Worm (Caenorhabditis elegans) whole organism, L4 larva: ENCODE results near the gene F40F8.12.
A peak's percentile ranks its signal among the peaks of the same experiment; 100 is the strongest.

Experiments used
- D1046.2 ChIP-seq: fragments of 200-800 bp; sonication (Bioruptor generic); IDR thresholded peaks from 2 replicates; pipeline ENCODE4 v1.3.6; 2022; ENCODE audit warnings: missing genetic modification characterization, missing compliant biosample characterization
- F10B5.3 ChIP-seq: sonication (generic microtip); optimal IDR thresholded peaks from 2 replicates; lab custom pipeline; 2016; ENCODE audit warnings: mild to moderate bottlenecking, missing genetic modification characterization, missing compliant biosample characterization
- F49E8.2 ChIP-seq: sonication (generic microtip); optimal IDR thresholded peaks from 2 replicates; lab custom pipeline; 2016; ENCODE audit warnings: missing compliant biosample characterization, mild to moderate bottlenecking, missing genetic modification characterization, borderline replicate concordance
- T26A8.4 ChIP-seq: fragments of 200-800 bp; sonication (Bioruptor generic); IDR thresholded peaks from 2 replicates; pipeline ENCODE4 v1.3.6; 2022; ENCODE audit warnings: missing genetic modification characterization, missing compliant biosample characterization
- Y105C5A.15 ChIP-seq: fragments of 200-800 bp; sonication (Bioruptor generic); IDR thresholded peaks from 2 replicates; pipeline ENCODE4 v1.3.6; 2022; ENCODE audit warnings: missing genetic modification characterization, missing compliant biosample characterization
- Y48G9A.11 ChIP-seq: fragments of 200-800 bp; sonication (Bioruptor generic); IDR thresholded peaks from 2 replicates; pipeline ENCODE4 v1.3.6; 2022; ENCODE audit warnings: missing genetic modification reagents, missing genetic modification characterization, missing compliant biosample characterization
- Y5F2A.4 ChIP-seq: fragments of 200-800 bp; sonication (Bioruptor generic); optimal IDR thresholded peaks from 2 replicates; lab custom pipeline; 2018; ENCODE audit warnings: mild to moderate bottlenecking, missing genetic modification characterization, missing compliant biosample characterization
- Y75B8A.6 ChIP-seq: fragments of 200-800 bp; sonication (Bioruptor generic); IDR thresholded peaks from 2 replicates; pipeline ENCODE4 v1.3.6; 2022; ENCODE audit warnings: missing genetic modification reagents, missing genetic modification characterization, missing compliant biosample characterization
- ZK546.5 ChIP-seq, 2 experiments: sonication (generic microtip); optimal IDR thresholded peaks; 2 replicates each; lab custom pipeline; 2017; ENCODE audit warnings: missing biosample characterization in 2 of 2, missing genetic modification characterization in 2 of 2
- aha-1 ChIP-seq: fragments of 150-350 bp; peaks from one replicate; lab custom pipeline; 2014; ENCODE audit warnings: missing biosample characterization, missing genetic modification characterization
- aly-2 ChIP-seq: sonication (generic microtip); optimal IDR thresholded peaks from 2 replicates; lab custom pipeline; 2018; ENCODE audit warnings: missing biosample characterization, missing genetic modification characterization
- ama-1 ChIP-seq: fragments of 150-350 bp; optimal IDR thresholded peaks from 2 replicates; lab custom pipeline; 2014; ENCODE audit warnings: inconsistent platforms, mixed read lengths
- arid-1 ChIP-seq: fragments of 200-800 bp; sonication (Bioruptor generic); conservative IDR thresholded peaks from 2 replicates; pipeline ENCODE4 v1.3.6; 2022; ENCODE audit warnings: missing genetic modification reagents, missing genetic modification characterization, missing compliant biosample characterization
- attf-4 ChIP-seq: sonication (generic microtip); optimal IDR thresholded peaks from 3 replicates; lab custom pipeline; 2017; ENCODE audit warnings: missing biosample characterization, missing genetic modification characterization
- ceh-20 ChIP-seq: fragments of 200-800 bp; sonication (Bioruptor generic); IDR thresholded peaks from 2 replicates; pipeline ENCODE4 v1.3.6; 2022; ENCODE audit warnings: missing genetic modification reagents, missing genetic modification characterization, missing compliant biosample characterization
- ceh-28 ChIP-seq: fragments of 150-350 bp; optimal IDR thresholded peaks from 2 replicates; lab custom pipeline; 2014; ENCODE audit warnings: missing biosample characterization, missing genetic modification reagents, missing genetic modification characterization
- ceh-62 ChIP-seq: sonication (generic microtip); optimal IDR thresholded peaks from 2 replicates; lab custom pipeline; 2017; ENCODE audit warnings: missing biosample characterization, missing genetic modification characterization
- daf-16 ChIP-seq, 3 experiments: sonication (generic microtip); optimal IDR thresholded peaks; 2 replicates each; lab custom pipeline; 2016 to 2017; ENCODE audit warnings: missing genetic modification characterization in 3 of 3, missing genetic modification reagents in 3 of 3, mild to moderate bottlenecking in 2 of 3, missing compliant biosample characterization in 2 of 3, missing biosample characterization in 1 of 3, moderate library complexity in 1 of 3
- daf-19 ChIP-seq: fragments of 200-800 bp; sonication (Bioruptor generic); conservative IDR thresholded peaks from 2 replicates; pipeline ENCODE4 v1.3.6; 2022; ENCODE audit warnings: missing genetic modification characterization, missing compliant biosample characterization
- dmd-6 ChIP-seq: fragments of 200-800 bp; sonication (Bioruptor generic); IDR thresholded peaks from 2 replicates; pipeline ENCODE4 v1.3.6; 2022; ENCODE audit warnings: missing genetic modification reagents, missing genetic modification characterization, missing compliant biosample characterization
- dmd-9 ChIP-seq: fragments of 200-800 bp; sonication (Bioruptor generic); IDR thresholded peaks from 2 replicates; pipeline ENCODE4 v1.3.6; 2022; ENCODE audit warnings: missing genetic modification reagents, missing genetic modification characterization, missing compliant biosample characterization
- dve-1 ChIP-seq: sonication (generic microtip); optimal IDR thresholded peaks from 2 replicates; lab custom pipeline; 2017; ENCODE audit warnings: antibody characterized with exemption, mild to moderate bottlenecking, missing genetic modification characterization, missing compliant biosample characterization; ENCODE audit not compliant: insufficient read depth
- egl-43 ChIP-seq: fragments of 200-800 bp; sonication (Bioruptor generic); IDR thresholded peaks from 2 replicates; pipeline ENCODE4 v1.3.6; 2022; ENCODE audit warnings: missing genetic modification reagents, missing genetic modification characterization, missing compliant biosample characterization
- hlh-11 ChIP-seq: fragments of 200-800 bp; sonication (Bioruptor generic); optimal IDR thresholded peaks from 2 replicates; lab custom pipeline; 2018; ENCODE audit warnings: mild to moderate bottlenecking, missing genetic modification characterization, missing compliant biosample characterization
- hlh-30 ChIP-seq: sonication (generic microtip); optimal IDR thresholded peaks from 2 replicates; lab custom pipeline; 2017; ENCODE audit warnings: antibody characterized with exemption, mild to moderate bottlenecking, missing genetic modification characterization, missing compliant biosample characterization; ENCODE audit not compliant: insufficient read depth
- lin-15B ChIP-seq: fragments of 150-350 bp; sonication (generic microtip); optimal IDR thresholded peaks from 3 replicates; lab custom pipeline; 2014; ENCODE audit warnings: missing biosample characterization, missing genetic modification characterization
- lir-3 ChIP-seq: sonication (generic microtip); optimal IDR thresholded peaks from 2 replicates; lab custom pipeline; 2016; ENCODE audit warnings: mild to moderate bottlenecking, missing genetic modification characterization, missing compliant biosample characterization
- mep-1 ChIP-seq: fragments of 150-350 bp; sonication (generic microtip); optimal IDR thresholded peaks from 3 replicates; lab custom pipeline; 2014; ENCODE audit warnings: missing biosample characterization, missing genetic modification characterization
- mxl-2 ChIP-seq: fragments of 200-800 bp; sonication (Bioruptor generic); conservative IDR thresholded peaks from 2 replicates; pipeline ENCODE4 v1.3.6; 2022; ENCODE audit warnings: missing genetic modification reagents, missing genetic modification characterization, missing compliant biosample characterization
- nhr-25 ChIP-seq: sonication (generic microtip); optimal IDR thresholded peaks from 2 replicates; lab custom pipeline; 2017; ENCODE audit warnings: missing genetic modification characterization, mild to moderate bottlenecking, missing compliant biosample characterization, antibody characterized with exemption, moderate library complexity, borderline replicate concordance; ENCODE audit not compliant: insufficient read depth
- nhr-28 ChIP-seq: fragments of 150-350 bp; optimal IDR thresholded peaks from 2 replicates; lab custom pipeline; 2014; ENCODE audit warnings: missing biosample characterization, missing genetic modification characterization
- nhr-77 ChIP-seq: fragments of 150-350 bp; optimal IDR thresholded peaks from 2 replicates; lab custom pipeline; 2014; ENCODE audit warnings: missing biosample characterization, missing genetic modification characterization
- pha-4 ChIP-seq, 2 experiments: fragments of 150-350 bp in 1 of 2; fragments of 200-800 bp in 1 of 2; sonication (Bioruptor generic) in 1 of 2; IDR thresholded peaks in 1 of 2; optimal IDR thresholded peaks in 1 of 2; 2 replicates each; pipeline versions ENCODE4 v1.3.6 to Lab custom; 2014 to 2022; ENCODE audit warnings: missing genetic modification characterization in 2 of 2, missing genetic modification reagents in 2 of 2, missing biosample characterization in 1 of 2, missing compliant biosample characterization in 1 of 2
- php-3 ChIP-seq: fragments of 200-800 bp; sonication (Bioruptor generic); IDR thresholded peaks from 2 replicates; pipeline ENCODE4 v1.3.6; 2022; ENCODE audit warnings: missing genetic modification reagents, missing genetic modification characterization, missing compliant biosample characterization
- set-16 ChIP-seq: fragments of 200-800 bp; sonication (Bioruptor generic); IDR thresholded peaks from 2 replicates; pipeline ENCODE4 v1.3.6; 2022; ENCODE audit warnings: missing genetic modification reagents, missing genetic modification characterization, missing compliant biosample characterization
- skn-1 ChIP-seq: fragments of 150-350 bp; optimal IDR thresholded peaks from 2 replicates; lab custom pipeline; 2014; ENCODE audit warnings: missing biosample characterization, missing genetic modification characterization
- tag-97 ChIP-seq: fragments of 200-800 bp; sonication (Bioruptor generic); IDR thresholded peaks from 2 replicates; pipeline ENCODE4 v1.3.6; 2022; ENCODE audit warnings: missing genetic modification characterization, missing compliant biosample characterization
- tra-1 ChIP-seq: fragments of 200-800 bp; sonication (Bioruptor generic); IDR thresholded peaks from 2 replicates; pipeline ENCODE4 v1.3.6; 2022; ENCODE audit warnings: missing genetic modification reagents, missing genetic modification characterization, missing compliant biosample characterization
- unc-130 ChIP-seq: sonication (generic microtip); optimal IDR thresholded peaks from 2 replicates; lab custom pipeline; 2016; ENCODE audit warnings: missing genetic modification reagents, missing genetic modification characterization, missing compliant biosample characterization
- unc-62 ChIP-seq, 3 experiments: fragments of 150-350 bp in 1 of 3; sonication (generic microtip); optimal IDR thresholded peaks in 2 of 3; peaks in 1 of 3; 1 replicate in 1 of 3; 2 replicates in 2 of 3; lab custom pipeline; 2014 to 2017; ENCODE audit warnings: missing biosample characterization in 3 of 3, missing genetic modification characterization in 3 of 3, missing genetic modification reagents in 3 of 3, missing genotype in 1 of 3
- vab-7 ChIP-seq: fragments of 200-800 bp; sonication (Bioruptor generic); IDR thresholded peaks from 2 replicates; pipeline ENCODE4 v1.3.6; 2022; ENCODE audit warnings: missing genetic modification reagents, missing genetic modification characterization, missing compliant biosample characterization

Gene F40F8.12

DNA sequence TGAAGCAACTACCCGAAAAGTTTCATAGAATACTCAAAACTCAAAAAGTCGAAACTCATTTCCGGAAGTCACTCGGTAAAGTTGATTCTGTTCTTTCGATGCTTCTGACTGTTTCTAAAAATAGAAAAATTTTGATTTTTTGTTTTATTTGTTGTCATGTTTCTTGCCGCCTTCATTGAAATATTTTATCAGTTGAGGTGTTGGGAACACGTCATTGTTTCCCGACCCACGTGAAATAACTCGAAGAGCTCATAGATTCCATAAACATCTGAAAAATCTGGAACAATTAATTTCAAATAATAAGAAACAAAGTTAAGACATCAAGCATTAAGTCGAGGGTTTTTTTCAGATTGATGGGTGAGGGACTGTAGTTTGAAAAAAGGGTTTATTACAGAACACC lies 25.3 kb downstream of the F40F8.12 start:
- peak; percentile 33 for TF ChIP-seq hlh-11 (tag; lab: Kevin White, UChicago)
- peak; percentile 24 for TF ChIP-seq dmd-6 (GFP tag; lab: Robert Waterston, UW)
- no peak for TF ChIP-seq daf-16 (GFP tag; optimal IDR thresholded peaks at IDR 0.05; lab: Kevin White, UChicago)
- peak; percentile 90 for TF ChIP-seq daf-16 (tag; optimal IDR thresholded peaks at IDR 0.05; lab: Kevin White, UChicago)
- TF ChIP-seq Y75B8A.6: no peak
- peak; percentile 6; the same call in 1 of the 2 replicates for TF ChIP-seq php-3 (GFP tag; lab: Robert Waterston, UW)

DNA sequence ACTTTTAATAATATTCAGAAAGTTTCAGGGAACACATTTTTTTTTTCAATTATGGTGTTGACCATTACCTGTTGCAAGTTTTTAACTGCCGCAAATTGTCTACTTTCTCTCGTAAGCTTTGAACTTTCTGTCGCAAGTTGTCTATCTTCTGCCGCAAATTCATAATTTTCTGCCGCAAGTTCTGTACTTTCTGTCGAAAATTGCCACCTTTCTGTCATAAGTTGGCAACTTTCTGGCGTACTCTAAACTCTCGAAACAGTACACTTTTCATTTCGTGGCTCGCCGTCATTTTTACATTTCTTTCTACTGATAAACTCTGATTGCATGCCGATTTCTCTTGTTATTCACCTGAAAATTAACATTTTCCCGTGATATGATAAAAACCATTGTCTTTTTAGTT lies 25.8 kb downstream of the F40F8.12 start:
- TF ChIP-seq aha-1: peak; percentile 97
- no peak for TF ChIP-seq nhr-28
- peak; percentile 8 for TF ChIP-seq hlh-11 (tag; lab: Kevin White, UChicago)
- no peak for TF ChIP-seq F49E8.2 (tag; lab: Kevin White, UChicago)
- no peak for TF ChIP-seq daf-16 (GFP tag; optimal IDR thresholded peaks at IDR 0.05; lab: Kevin White, UChicago)
- peak; percentile 43 for TF ChIP-seq daf-16 (tag; optimal IDR thresholded peaks at IDR 0.05; lab: Kevin White, UChicago)
- peak; percentile 14 for TF ChIP-seq hlh-30
- no peak for TF ChIP-seq ceh-62 (tag; lab: Kevin White, UChicago)
- peak; percentile 4 for TF ChIP-seq dve-1 (tag; lab: Kevin White, UChicago)
- TF ChIP-seq dmd-6 (GFP tag; lab: Robert Waterston, UW): peak; percentile 37

DNA sequence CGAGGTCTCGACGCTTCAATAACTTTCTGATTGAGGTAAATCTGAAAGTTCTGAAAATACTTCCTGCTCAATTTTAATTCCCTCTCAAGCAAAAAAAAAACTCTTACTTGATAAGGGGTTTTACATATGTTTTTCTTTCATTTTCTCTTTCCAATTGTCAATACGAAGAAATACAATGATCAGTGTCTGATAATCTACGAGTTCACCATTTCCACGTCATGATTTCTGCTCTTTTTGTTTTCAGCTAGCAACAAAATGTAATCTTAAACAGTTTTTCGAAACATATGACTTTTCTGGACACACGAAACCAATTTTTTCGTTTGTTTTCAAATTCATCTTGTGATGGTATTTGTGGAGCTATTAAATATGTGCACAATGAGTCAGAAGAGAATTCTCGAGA lies 26.5 kb downstream of the F40F8.12 start:
- TF ChIP-seq nhr-25 (no peak), lin-15B (tag; lab: Kevin White, UChicago) (no peak), mxl-2 (GFP tag; lab: Robert Waterston, UW) (no peak), hlh-30 (peak; percentile 3), hlh-11 (tag; lab: Kevin White, UChicago) (peak; percentile 16), daf-16 (GFP tag; optimal IDR thresholded peaks at IDR 0.05; lab: Kevin White, UChicago) (no peak), daf-16 (tag; optimal IDR thresholded peaks at IDR 0.05; lab: Kevin White, UChicago) (peak; percentile 90), nhr-28 (peak; percentile 53), nhr-77 (peak; percentile 50), dve-1 (tag; lab: Kevin White, UChicago) (peak; percentile 43)

DNA sequence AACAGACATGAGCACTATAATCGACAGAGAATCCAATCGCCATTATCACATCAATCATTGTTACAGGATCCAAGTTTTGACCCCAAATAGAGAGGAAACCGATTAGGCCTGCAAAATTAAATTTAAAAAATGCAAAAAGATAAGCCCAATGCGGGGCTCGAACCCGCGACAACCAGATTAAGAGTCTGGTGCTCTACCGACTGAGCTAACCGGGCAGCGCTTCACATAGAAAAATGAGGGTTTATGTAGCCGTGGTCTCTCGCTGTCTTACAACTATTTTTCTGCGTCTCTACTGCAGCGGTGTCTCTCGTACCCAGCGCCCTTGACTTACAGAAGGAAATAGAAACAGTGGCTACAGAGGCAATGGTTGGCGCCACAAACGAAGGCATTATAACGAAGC lies 28.0 kb downstream of the F40F8.12 start:
- TF ChIP-seq pha-4 (GFP tag; IDR thresholded peaks at IDR 0.05; lab: Robert Waterston, UW): peak; percentile 72; the same call in 1 of the 2 replicates
- no peak for TF ChIP-seq pha-4 (tag; optimal IDR thresholded peaks at IDR 0.05; lab: Kevin White, UChicago)
- no peak for TF ChIP-seq dmd-9 (GFP tag; lab: Robert Waterston, UW)
- TF ChIP-seq D1046.2 (GFP tag; lab: Robert Waterston, UW): peak; percentile 83; the same call in 1 of the 2 replicates
- TF ChIP-seq ceh-20 (GFP tag; lab: Robert Waterston, UW): peak; percentile 51; the same call in 1 of the 2 replicates
- TF ChIP-seq set-16 (GFP tag; lab: Robert Waterston, UW): no peak; the same call in 1 of the 2 replicates
- TF ChIP-seq T26A8.4 (GFP tag; lab: Robert Waterston, UW): peak; percentile 74
- peak; percentile 85 for TF ChIP-seq Y105C5A.15 (GFP tag; lab: Robert Waterston, UW)
- TF ChIP-seq ZK546.5 (tag; optimal IDR thresholded peaks at IDR 0.05; lab: Kevin White, UChicago): no peak
- no peak for TF ChIP-seq ceh-28
- TF ChIP-seq nhr-25: no peak
- no peak for TF ChIP-seq aly-2 (tag; lab: Kevin White, UChicago)
- TF ChIP-seq Y5F2A.4 (GFP tag; lab: Kevin White, UChicago): peak; percentile 4
- no peak for TF ChIP-seq ama-1
- no peak for TF ChIP-seq tag-97
- peak; percentile 77 for TF ChIP-seq daf-19 (GFP tag; lab: Robert Waterston, UW)
- peak; percentile 92 for TF ChIP-seq egl-43 (GFP tag; lab: Robert Waterston, UW)
- peak; percentile 68 for TF ChIP-seq arid-1
- peak; percentile 80 for TF ChIP-seq vab-7
- TF ChIP-seq mep-1 (tag; lab: Kevin White, UChicago): peak; percentile 72
- peak; percentile 71; the same call in 1 of the 2 replicates for TF ChIP-seq tra-1 (GFP tag; lab: Robert Waterston, UW)
- no peak for TF ChIP-seq skn-1
- peak in 1 of 2 experiments; percentile 77 for TF ChIP-seq unc-62 (GFP tag; optimal IDR thresholded peaks at IDR 0.05 in 1 of 2; lab: Kevin White, UChicago)
- no peak for TF ChIP-seq unc-62 (tag; optimal IDR thresholded peaks at IDR 0.05; lab: Kevin White, UChicago)
- peak; percentile 72; the same call in 1 of the 2 replicates for TF ChIP-seq mxl-2 (GFP tag; lab: Robert Waterston, UW)
- TF ChIP-seq unc-130 (GFP tag; lab: Kevin White, UChicago): peak; percentile 14
- TF ChIP-seq F10B5.3 (tag; lab: Kevin White, UChicago): no peak
- TF ChIP-seq Y48G9A.11 (GFP tag; lab: Robert Waterston, UW): peak; percentile 65; the same call in 1 of the 2 replicates
- no peak for TF ChIP-seq lir-3 (tag; lab: Kevin White, UChicago)
- no peak for TF ChIP-seq attf-4 (tag; lab: Kevin White, UChicago)
